Fruit fly (Drosophila melanogaster) whole organism, embryonic: Measurements from ENCODE around the gene LpR2.

Experiments used
- CG10366 ChIP-seq: fragments of 200-800 bp; sonication (Bioruptor generic); IDR thresholded peaks from 2 replicates; pipeline ENCODE4 v1.3.6; 2022; ENCODE audit warnings: missing biosample characterization, missing genetic modification characterization
- CG11456 ChIP-seq: fragments of 200-800 bp; sonication (Bioruptor generic); IDR thresholded peaks from 3 replicates; pipeline ENCODE4 v1.3.6; 2022; ENCODE audit warnings: missing biosample characterization, missing genetic modification characterization
- CG11504 ChIP-seq: fragments of 200-800 bp; sonication (Bioruptor generic); optimal IDR thresholded peaks from 3 replicates; lab custom pipeline; 2019; ENCODE audit warnings: missing biosample characterization, mild to moderate bottlenecking, missing genetic modification characterization, moderate library complexity
- CG11560 ChIP-seq: fragments of 200-800 bp; sonication (Bioruptor generic); IDR thresholded peaks from 3 replicates; pipeline ENCODE4 v1.3.6; 2022; ENCODE audit warnings: missing biosample characterization, missing genetic modification characterization
- CG12299 ChIP-seq: fragments of 200-800 bp; sonication (Bioruptor generic); optimal IDR thresholded peaks from 2 replicates; lab custom pipeline; 2018; ENCODE audit warnings: missing biosample characterization, mild to moderate bottlenecking, missing genetic modification characterization
- CG14050 ChIP-seq: fragments of 200-800 bp; sonication (Bioruptor generic); IDR thresholded peaks from 3 replicates; pipeline ENCODE4 v1.3.6; 2022; ENCODE audit warnings: missing biosample characterization, missing genetic modification characterization
- CG14667 ChIP-seq: fragments of 200-800 bp; sonication (Bioruptor generic); IDR thresholded peaks from 2 replicates; pipeline ENCODE4 v1.3.6; 2022; ENCODE audit warnings: missing biosample characterization, missing genetic modification characterization
- CG14860 ChIP-seq: fragments of 200-800 bp; sonication (Bioruptor generic); IDR thresholded peaks from 3 replicates; pipeline ENCODE4 v1.3.6; 2022; ENCODE audit warnings: missing biosample characterization, missing genetic modification characterization; ENCODE audit not compliant: partially characterized antibody
- CG15073 ChIP-seq: fragments of 200-800 bp; sonication (Bioruptor generic); optimal IDR thresholded peaks from 2 replicates; lab custom pipeline; 2016; ENCODE audit warnings: missing biosample characterization, missing genetic modification characterization
- CG15269 ChIP-seq: fragments of 200-800 bp; sonication (Bioruptor generic); optimal IDR thresholded peaks from 2 replicates; lab custom pipeline; 2018; ENCODE audit warnings: missing biosample characterization, mild to moderate bottlenecking, missing genetic modification characterization, moderate library complexity
- CG15514 ChIP-seq: fragments of 200-800 bp; sonication (Bioruptor generic); optimal IDR thresholded peaks from 3 replicates; lab custom pipeline; 2017; ENCODE audit warnings: missing biosample characterization, missing genetic modification characterization, mild to moderate bottlenecking, moderate library complexity, missing genetic modification reagents
- CG2678 ChIP-seq: fragments of 200-800 bp; sonication (Bioruptor generic); optimal IDR thresholded peaks from 3 replicates; lab custom pipeline; 2019; ENCODE audit warnings: missing biosample characterization, mild to moderate bottlenecking, missing genetic modification characterization, moderate library complexity
- CG2712 ChIP-seq: fragments of 200-800 bp; optimal IDR thresholded peaks from 3 replicates; lab custom pipeline; 2019; ENCODE audit warnings: missing biosample characterization, mild to moderate bottlenecking, missing genetic modification characterization, moderate library complexity
- CG32532 ChIP-seq: fragments of 200-800 bp; sonication (Bioruptor generic); IDR thresholded peaks from 2 replicates; pipeline ENCODE4 v1.3.6; 2022; ENCODE audit warnings: missing biosample characterization, missing genetic modification characterization
- CG4404 ChIP-seq: fragments of 200-800 bp; sonication (Bioruptor generic); IDR thresholded peaks from 2 replicates; pipeline ENCODE4 v1.3.6; 2022; ENCODE audit warnings: missing biosample characterization, missing genetic modification characterization
- CG7839 ChIP-seq: fragments of 200-800 bp; sonication (Bioruptor generic); optimal IDR thresholded peaks from 3 replicates; lab custom pipeline; 2018; ENCODE audit warnings: missing biosample characterization, mild to moderate bottlenecking, missing genetic modification characterization, moderate library complexity
- CG7928 ChIP-seq: fragments of 200-800 bp; sonication (Bioruptor generic); optimal IDR thresholded peaks from 2 replicates; lab custom pipeline; 2017; ENCODE audit warnings: missing biosample characterization, mild to moderate bottlenecking, missing genetic modification characterization
- CG9215 ChIP-seq: fragments of 200-800 bp; sonication (Bioruptor generic); IDR thresholded peaks from 2 replicates; pipeline ENCODE4 v1.3.6; 2022; ENCODE audit warnings: missing biosample characterization, missing genetic modification characterization
- Doc2 ChIP-seq: fragments of 200-800 bp; sonication (Bioruptor generic); IDR thresholded peaks from 2 replicates; pipeline ENCODE4 v1.3.6; 2022; ENCODE audit warnings: missing biosample characterization, missing genetic modification characterization
- Doc3 ChIP-seq: fragments of 200-800 bp; sonication (Bioruptor generic); IDR thresholded peaks from 3 replicates; pipeline ENCODE4 v1.3.6; 2022; ENCODE audit warnings: missing biosample characterization, missing genetic modification characterization; ENCODE audit not compliant: partially characterized antibody
- Dref ChIP-seq: fragments of 200-800 bp; sonication (Bioruptor generic); IDR thresholded peaks from 2 replicates; pipeline ENCODE4 v1.3.6; 2022; ENCODE audit warnings: missing biosample characterization, missing genetic modification characterization
- E2f2 ChIP-seq: fragments of 200-800 bp; sonication (Bioruptor generic); IDR thresholded peaks from 2 replicates; pipeline ENCODE4 v1.3.6; 2022; ENCODE audit warnings: missing biosample characterization, missing genetic modification characterization
- Ets65A ChIP-seq: fragments of 200-800 bp; sonication (Bioruptor generic); peaks from one replicate; lab custom pipeline; 2016; ENCODE audit warnings: missing biosample characterization, missing genetic modification characterization
- Gsc ChIP-seq: fragments of 200-800 bp; sonication (Bioruptor generic); IDR thresholded peaks from 2 replicates; pipeline ENCODE4 v1.3.6; 2022; ENCODE audit warnings: missing biosample characterization, missing genetic modification characterization
- HLH3B ChIP-seq: fragments of 200-800 bp; sonication (Bioruptor generic); IDR thresholded peaks from 2 replicates; pipeline ENCODE4 v1.3.6; 2022; ENCODE audit warnings: missing biosample characterization, missing genetic modification characterization
- HLHmδ ChIP-seq: fragments of 200-800 bp; sonication (Bioruptor generic); optimal IDR thresholded peaks from 2 replicates; lab custom pipeline; 2018; ENCODE audit warnings: missing biosample characterization, mild to moderate bottlenecking, missing genetic modification characterization, moderate library complexity
- Hmx ChIP-seq: fragments of 200-800 bp; sonication (Bioruptor generic); optimal IDR thresholded peaks from 2 replicates; lab custom pipeline; 2016; ENCODE audit warnings: missing biosample characterization, missing genetic modification characterization
- Ptx1 ChIP-seq: fragments of 200-800 bp; sonication (Bioruptor generic); IDR thresholded peaks from 2 replicates; pipeline ENCODE4 v1.3.6; 2022; ENCODE audit warnings: missing biosample characterization, missing genetic modification characterization
- Rx ChIP-seq: fragments of 200-800 bp; sonication (Bioruptor generic); IDR thresholded peaks from 2 replicates; pipeline ENCODE4 v1.3.6; 2022; ENCODE audit warnings: missing biosample characterization, missing genetic modification characterization
- Sin3A ChIP-seq: fragments of >200 bp; optimal IDR thresholded peaks from 2 replicates; lab custom pipeline; 2018
- Sox102F ChIP-seq: fragments of 200-800 bp; sonication (Bioruptor generic); optimal IDR thresholded peaks from 2 replicates; lab custom pipeline; 2018; ENCODE audit warnings: missing biosample characterization, mild to moderate bottlenecking, missing genetic modification characterization, moderate library complexity
- bab2 ChIP-seq: fragments of 200-800 bp; sonication (Bioruptor generic); optimal IDR thresholded peaks from 2 replicates; lab custom pipeline; 2016; ENCODE audit warnings: missing biosample characterization, missing genetic modification characterization
- bsh ChIP-seq, 2 experiments: fragments of 200-800 bp; sonication (Bioruptor generic); optimal IDR thresholded peaks; 2 replicates each; lab custom pipeline; 2017 to 2018; ENCODE audit warnings: mild to moderate bottlenecking in 2 of 2, missing biosample characterization in 2 of 2, missing genetic modification characterization in 2 of 2, moderate library complexity in 1 of 2
- crol ChIP-seq: fragments of 200-800 bp; sonication (Bioruptor generic); IDR thresholded peaks from 2 replicates; pipeline ENCODE4 v1.3.6; 2022; ENCODE audit warnings: missing biosample characterization, missing genetic modification characterization
- dimm ChIP-seq: fragments of 200-800 bp; sonication (Bioruptor generic); IDR thresholded peaks from 2 replicates; pipeline ENCODE4 v1.3.6; 2022; ENCODE audit warnings: missing biosample characterization, missing genetic modification characterization
- eyg ChIP-seq: fragments of 200-800 bp; sonication (Bioruptor generic); optimal IDR thresholded peaks from 3 replicates; lab custom pipeline; 2016; ENCODE audit warnings: missing biosample characterization, missing genetic modification characterization
- fd96Cb ChIP-seq: fragments of 200-800 bp; sonication (Bioruptor generic); optimal IDR thresholded peaks from 2 replicates; lab custom pipeline; 2018; ENCODE audit warnings: missing biosample characterization, mild to moderate bottlenecking, missing genetic modification characterization, moderate library complexity
- gro ChIP-seq: fragments of 200-800 bp; sonication (Bioruptor generic); optimal IDR thresholded peaks from 2 replicates; lab custom pipeline; 2016; ENCODE audit warnings: missing biosample characterization, missing genetic modification characterization
- hth ChIP-seq: fragments of >200 bp; optimal IDR thresholded peaks from 2 replicates; lab custom pipeline; 2017; ENCODE audit warnings: inconsistent platforms
- knrl ChIP-seq: fragments of 200-800 bp; sonication (Bioruptor generic); IDR thresholded peaks from 3 replicates; pipeline ENCODE4 v1.3.6; 2022; ENCODE audit warnings: missing biosample characterization, missing genetic modification characterization; ENCODE audit not compliant: partially characterized antibody
- luna ChIP-seq: fragments of 200-800 bp; sonication (Bioruptor generic); optimal IDR thresholded peaks from 2 replicates; lab custom pipeline; 2016; ENCODE audit warnings: missing biosample characterization, missing genetic modification characterization
- pan ChIP-seq, 4 experiments: fragments of >200 bp in 3 of 4; fragments of 200-800 bp in 1 of 4; sonication (Bioruptor generic) in 1 of 4; optimal IDR thresholded peaks in 3 of 4; IDR thresholded peaks in 1 of 4; 2 replicates each; pipeline versions ENCODE4 v1.3.6 to Lab custom; 2017 to 2022; ENCODE audit warnings: missing biosample characterization in 2 of 4, missing genetic modification characterization in 2 of 4, mixed read lengths in 1 of 4
- prd ChIP-seq, 3 experiments: fragments of >200 bp in 2 of 3; fragments of 200-800 bp in 1 of 3; sonication (Bioruptor generic) in 1 of 3; optimal IDR thresholded peaks in 2 of 3; IDR thresholded peaks in 1 of 3; 2 replicates in 2 of 3; 3 replicates in 1 of 3; pipeline versions ENCODE4 v1.3.6 to Lab custom; 2017 to 2022; ENCODE audit warnings: missing biosample characterization in 1 of 3, missing genetic modification characterization in 1 of 3
- pzg ChIP-seq: fragments of 200-800 bp; sonication (Bioruptor generic); optimal IDR thresholded peaks from 3 replicates; lab custom pipeline; 2018; ENCODE audit warnings: missing biosample characterization, mild to moderate bottlenecking, missing genetic modification characterization, moderate library complexity
- sc ChIP-seq, 3 experiments: fragments of >200 bp in 2 of 3; fragments of 200-800 bp in 1 of 3; sonication (Bioruptor generic) in 1 of 3; optimal IDR thresholded peaks; 2 replicates in 2 of 3; 3 replicates in 1 of 3; lab custom pipeline; 2017; ENCODE audit warnings: mild to moderate bottlenecking in 1 of 3, missing biosample characterization in 1 of 3, missing genetic modification characterization in 1 of 3, missing genetic modification reagents in 1 of 3
- slou ChIP-seq: fragments of 200-800 bp; sonication (Bioruptor generic); optimal IDR thresholded peaks from 3 replicates; lab custom pipeline; 2016; ENCODE audit warnings: missing biosample characterization, missing genetic modification characterization
- tio ChIP-seq: fragments of 200-800 bp; sonication (Bioruptor generic); optimal IDR thresholded peaks from 2 replicates; lab custom pipeline; 2017; ENCODE audit warnings: missing biosample characterization, missing genetic modification characterization, inconsistent platforms
- unpg ChIP-seq: fragments of 200-800 bp; sonication (Bioruptor generic); optimal IDR thresholded peaks from 3 replicates; lab custom pipeline; 2018; ENCODE audit warnings: missing biosample characterization, mild to moderate bottlenecking, missing genetic modification characterization, moderate library complexity

Gene LpR2

dm6 chr3R:25754844-25755429 lies 14.7 kb upstream of the LpR2 start (continued):
- TF ChIP-seq CG12299 (tag; lab: Kevin White, UChicago) (no peak), CG15269 (peak; percentile 13), E2f2 (GFP tag; lab: Robert Waterston, UW) (no peak), CG11504 (peak; percentile 28), CG9215 (GFP tag; lab: Robert Waterston, UW) (peak; percentile 49), bab2 (GFP tag; lab: Kevin White, UChicago) (no peak), knrl (GFP tag; lab: Robert Waterston, UW) (no peak), CG11456 (GFP tag; lab: Robert Waterston, UW) (no peak), Sin3A (lab: Kevin White, UChicago) (no peak), CG4404 (GFP tag; lab: Robert Waterston, UW) (no peak), tio (GFP tag; lab: Kevin White, UChicago) (peak; percentile 2), HLH3B (no peak), unpg (GFP tag; lab: Kevin White, UChicago) (no peak), Hmx (GFP tag; lab: Kevin White, UChicago) (no peak), Sox102F (GFP tag; lab: Kevin White, UChicago) (peak; percentile 25), CG7839 (tag; lab: Kevin White, UChicago) (peak; percentile 81), CG14860 (GFP tag; lab: Robert Waterston, UW) (no peak), Doc2 (GFP tag; lab: Robert Waterston, UW) (no peak), CG10366 (GFP tag; lab: Robert Waterston, UW) (peak; percentile 11; the same call in 1 of the 2 replicates), CG14667 (0 out of 2 replicates have a peak, but pooled peaks have one; percentile 18), HLHmδ (GFP tag; lab: Kevin White, UChicago) (no peak), CG14050 (GFP tag; lab: Robert Waterston, UW) (no peak), fd96Cb (tag; lab: Kevin White, UChicago) (peak; percentile 59), luna (no peak), Rx (GFP tag; lab: Robert Waterston, UW) (no peak), CG11560 (tag; lab: Robert Waterston, UW) (no peak), sc (optimal IDR thresholded peaks at IDR 0.05; lab: Kevin White, UChicago) (no peak), sc (GFP tag; optimal IDR thresholded peaks at IDR 0.05; lab: Kevin White, UChicago) (no peak), pan (optimal IDR thresholded peaks at IDR 0.05; lab: Kevin White, UChicago) (no peak), pan (GFP tag; optimal IDR thresholded peaks at IDR 0.05 in 1 of 2, IDR thresholded peaks at IDR 0.05 in 1 of 2) (no peak), bsh (GFP tag; optimal IDR thresholded peaks at IDR 0.05; lab: Kevin White, UChicago) (no peak), Ptx1 (peak; percentile 43), eyg (no peak), pzg (GFP tag; lab: Kevin White, UChicago) (no peak), gro (GFP tag; lab: Kevin White, UChicago) (no peak), CG7928 (no peak), Doc3 (GFP tag; lab: Robert Waterston, UW) (no peak), Ets65A (GFP tag; lab: Kevin White, UChicago) (peak; percentile 51), dimm (no peak), crol (GFP tag; lab: Robert Waterston, UW) (no peak), hth (lab: Kevin White, UChicago) (no peak), Dref (no peak), slou (GFP tag; lab: Kevin White, UChicago) (no peak), prd (optimal IDR thresholded peaks at IDR 0.05; lab: Kevin White, UChicago) (no peak), prd (GFP tag; IDR thresholded peaks at IDR 0.05; lab: Robert Waterston, UW) (peak; percentile 53; the same call in 1 of the 3 replicates), Gsc (GFP tag; lab: Robert Waterston, UW) (no peak), CG2678 (tag; lab: Kevin White, UChicago) (peak; percentile 75), CG2712 (tag; lab: Kevin White, UChicago) (no peak), CG15514 (GFP tag; lab: Kevin White, UChicago) (no peak), CG32532 (GFP tag; lab: Robert Waterston, UW) (peak; percentile 59; the same call in 1 of the 2 replicates), CG15073 (no peak)
- TF ChIP-seq, all 482 proteins: peak for 45
